Worm (Caenorhabditis elegans) whole organism, midembryonic: ENCODE data around the gene mab-7.

Experiments
- T22C8.4 ChIP-seq: fragments of 200-800 bp; sonication (Bioruptor generic); IDR thresholded peaks from 2 replicates; pipeline ENCODE4 v1.3.6; 2022; ENCODE audit warnings: missing genetic modification characterization, missing compliant biosample characterization
- cog-1 ChIP-seq: sonication (generic microtip); optimal IDR thresholded peaks from 2 replicates; lab custom pipeline; 2016; ENCODE audit warnings: missing genetic modification characterization, missing compliant biosample characterization
- flt-1 ChIP-seq: fragments of 200-800 bp; sonication (Bioruptor generic); IDR thresholded peaks from 2 replicates; pipeline ENCODE4 v1.3.6; 2022; ENCODE audit warnings: missing genetic modification characterization, missing compliant biosample characterization
- klf-2 ChIP-seq: fragments of 200-800 bp; sonication (Bioruptor generic); conservative IDR thresholded peaks from 2 replicates; pipeline ENCODE4 v1.3.6; 2022; ENCODE audit warnings: missing genetic modification reagents, missing genetic modification characterization, missing compliant biosample characterization
- med-1 ChIP-seq: sonication (generic microtip); optimal IDR thresholded peaks from 2 replicates; lab custom pipeline; 2017; ENCODE audit warnings: missing genetic modification characterization, mild to moderate bottlenecking, missing compliant biosample characterization, antibody characterized with exemption, missing genetic modification reagents; ENCODE audit not compliant: insufficient read depth
- ref-1 ChIP-seq: fragments of 200-800 bp; sonication (Bioruptor generic); conservative IDR thresholded peaks from 2 replicates; pipeline ENCODE4 v1.3.6; 2022; ENCODE audit warnings: missing genetic modification reagents, missing genetic modification characterization, missing compliant biosample characterization
- tab-1 ChIP-seq: fragments of 200-800 bp; sonication (Bioruptor generic); IDR thresholded peaks from 2 replicates; pipeline ENCODE4 v1.3.6; 2022; ENCODE audit warnings: missing genetic modification characterization, missing compliant biosample characterization
- ztf-23 ChIP-seq: fragments of 200-800 bp; sonication (Bioruptor generic); IDR thresholded peaks from 2 replicates; pipeline ENCODE4 v1.3.6; 2022; ENCODE audit warnings: missing genetic modification reagents, missing genetic modification characterization, missing compliant biosample characterization
- ztf-29 ChIP-seq: fragments of 200-800 bp; sonication (Bioruptor generic); IDR thresholded peaks from 2 replicates; pipeline ENCODE4 v1.3.6; 2022; ENCODE audit warnings: missing genetic modification reagents, missing genetic modification characterization, missing compliant biosample characterization

Gene mab-7

ce11 chrX:897948-898347, at the start of gene mab-7:
Gene mab-7 (minus strand): TSS chrX:898048.
- no peak for TF ChIP-seq med-1 (GFP tag; lab: Kevin White, UChicago)
- no peak for TF ChIP-seq ref-1
- TF ChIP-seq ztf-29 (GFP tag; lab: Robert Waterston, UW), result no peak
- no peak for TF ChIP-seq klf-2 (GFP tag; lab: Robert Waterston, UW)
- no peak for TF ChIP-seq T22C8.4
- no peak for TF ChIP-seq tab-1 (GFP tag; lab: Robert Waterston, UW)
- no peak for TF ChIP-seq ztf-23 (GFP tag; lab: Robert Waterston, UW)
- no peak for TF ChIP-seq flt-1 (GFP tag; lab: Robert Waterston, UW)
- no peak for TF ChIP-seq cog-1 (tag; lab: Kevin White, UChicago)

- TF ChIP-seq tab-1 (GFP tag; lab: Robert Waterston, UW), result no peak
- TF ChIP-seq flt-1 (GFP tag; lab: Robert Waterston, UW), result no peak
- TF ChIP-seq cog-1 (tag; lab: Kevin White, UChicago), result no peak
- TF ChIP-seq ref-1, result no peak
- TF ChIP-seq klf-2 (GFP tag; lab: Robert Waterston, UW), result no peak
- TF ChIP-seq ztf-23 (GFP tag; lab: Robert Waterston, UW), result no peak
Measured at ce11 chrX:945669-946068, 47.8 kb upstream of the mab-7 start.

ce11 chrX:943698-944097, 45.9 kb upstream of the mab-7 start:
- peak; percentile 17; the same call in 1 of the 2 replicates for TF ChIP-seq flt-1 (GFP tag; lab: Robert Waterston, UW)
- TF ChIP-seq tab-1 (GFP tag; lab: Robert Waterston, UW), result 0 out of 2 replicates have a peak, but pooled peaks have one; percentile 18

- TF ChIP-seq ref-1, result no peak
- no peak for TF ChIP-seq med-1 (GFP tag; lab: Kevin White, UChicago)
- TF ChIP-seq cog-1 (tag; lab: Kevin White, UChicago), result no peak
- no peak for TF ChIP-seq ztf-23 (GFP tag; lab: Robert Waterston, UW)
- no peak for TF ChIP-seq klf-2 (GFP tag; lab: Robert Waterston, UW)
- TF ChIP-seq ztf-29 (GFP tag; lab: Robert Waterston, UW), result no peak
- TF ChIP-seq tab-1 (GFP tag; lab: Robert Waterston, UW), result no peak
- TF ChIP-seq T22C8.4, result no peak
Measured at ce11 chrX:938269-938883, 40.5 kb upstream of the mab-7 start, which contains the start of gene F53H8.3. Gene F53H8.3 (plus strand): TSS chrX:938543.

- TF ChIP-seq ztf-23 (GFP tag; lab: Robert Waterston, UW), result no peak
Measured at ce11 chrX:936013-936412, 38.2 kb upstream of the mab-7 start.

ce11 chrX:933504-933903, 35.7 kb upstream of the mab-7 start, which contains the start of gene F35H12.1:
Gene F35H12.1 (plus strand): TSS chrX:933804.
- TF ChIP-seq tab-1 (GFP tag; lab: Robert Waterston, UW) (no peak), ref-1 (no peak), T22C8.4 (no peak), ztf-23 (GFP tag; lab: Robert Waterston, UW) (no peak), med-1 (GFP tag; lab: Kevin White, UChicago) (no peak), klf-2 (GFP tag; lab: Robert Waterston, UW) (no peak), cog-1 (tag; lab: Kevin White, UChicago) (no peak), ztf-29 (GFP tag; lab: Robert Waterston, UW) (no peak), flt-1 (GFP tag; lab: Robert Waterston, UW) (no peak)

ce11 chrX:932874-933273, 35.0 kb upstream of the mab-7 start:
- TF ChIP-seq ztf-23 (GFP tag; lab: Robert Waterston, UW), result no peak
- TF ChIP-seq ztf-29 (GFP tag; lab: Robert Waterston, UW), result no peak
- TF ChIP-seq med-1 (GFP tag; lab: Kevin White, UChicago), result no peak
- no peak for TF ChIP-seq T22C8.4
- no peak for TF ChIP-seq flt-1 (GFP tag; lab: Robert Waterston, UW)

- no peak for TF ChIP-seq klf-2 (GFP tag; lab: Robert Waterston, UW)
- no peak for TF ChIP-seq cog-1 (tag; lab: Kevin White, UChicago)
- TF ChIP-seq med-1 (GFP tag; lab: Kevin White, UChicago), result no peak
- TF ChIP-seq ztf-29 (GFP tag; lab: Robert Waterston, UW), result no peak
- TF ChIP-seq ztf-23 (GFP tag; lab: Robert Waterston, UW), result no peak
- no peak for TF ChIP-seq tab-1 (GFP tag; lab: Robert Waterston, UW)
- no peak for TF ChIP-seq ref-1
- no peak for TF ChIP-seq T22C8.4
- no peak for TF ChIP-seq flt-1 (GFP tag; lab: Robert Waterston, UW)
Measured at ce11 chrX:927632-928031, 29.8 kb upstream of the mab-7 start.

ce11 chrX:926125-926524, 28.3 kb upstream of the mab-7 start:
- TF ChIP-seq ztf-29 (GFP tag; lab: Robert Waterston, UW) (no peak), ztf-23 (GFP tag; lab: Robert Waterston, UW) (no peak), cog-1 (tag; lab: Kevin White, UChicago) (no peak), tab-1 (GFP tag; lab: Robert Waterston, UW) (no peak), flt-1 (GFP tag; lab: Robert Waterston, UW) (no peak), T22C8.4 (no peak), klf-2 (GFP tag; lab: Robert Waterston, UW) (no peak)

- TF ChIP-seq klf-2 (GFP tag; lab: Robert Waterston, UW) (no peak), med-1 (GFP tag; lab: Kevin White, UChicago) (no peak), ztf-23 (GFP tag; lab: Robert Waterston, UW) (no peak), flt-1 (GFP tag; lab: Robert Waterston, UW) (no peak), ref-1 (no peak), ztf-29 (GFP tag; lab: Robert Waterston, UW) (no peak), cog-1 (tag; lab: Kevin White, UChicago) (no peak), T22C8.4 (no peak)
Measured at ce11 chrX:924495-925008, 26.7 kb upstream of the mab-7 start, which contains the start of the genes pifk-1 and tbc-11. Gene pifk-1 (minus strand): TSS chrX:924511. Gene tbc-11 (plus strand): TSS chrX:924958.
